Fruit fly (Drosophila melanogaster) whole organism, prepupa: ENCODE measurements around the gene haf.

ENCODE experiments used
- Blimp-1 ChIP-seq: fragments of 200-800 bp; sonication (Bioruptor generic); optimal IDR thresholded peaks from 3 replicates; lab custom pipeline; 2017; ENCODE audit warnings: missing biosample characterization, missing genetic modification characterization, mild to moderate bottlenecking, moderate library complexity, missing genetic modification reagents
- CG1621 ChIP-seq: fragments of 200-800 bp; sonication (Bioruptor generic); optimal IDR thresholded peaks from 3 replicates; lab custom pipeline; 2018; ENCODE audit warnings: missing biosample characterization, mild to moderate bottlenecking, missing genetic modification characterization
- CG32006 ChIP-seq: fragments of 200-800 bp; sonication (Bioruptor generic); optimal IDR thresholded peaks from 3 replicates; lab custom pipeline; 2017; ENCODE audit warnings: missing biosample characterization, mild to moderate bottlenecking, missing genetic modification characterization
- CG6854 ChIP-seq: fragments of 200-800 bp; sonication (Bioruptor generic); optimal IDR thresholded peaks from 2 replicates; lab custom pipeline; 2017; ENCODE audit warnings: missing biosample characterization, mild to moderate bottlenecking, missing genetic modification characterization
- Hr38 ChIP-seq: sonication (Bioruptor generic); optimal IDR thresholded peaks from 2 replicates; lab custom pipeline; 2016; ENCODE audit warnings: missing biosample characterization, missing genetic modification characterization
- Lpt ChIP-seq: fragments of 200-800 bp; sonication (Bioruptor generic); optimal IDR thresholded peaks from 3 replicates; lab custom pipeline; 2016; ENCODE audit warnings: missing biosample characterization, missing genetic modification characterization
- OdsH ChIP-seq: fragments of 200-800 bp; sonication (Bioruptor generic); optimal IDR thresholded peaks from 3 replicates; lab custom pipeline; 2016; ENCODE audit warnings: missing biosample characterization, missing genetic modification characterization
- achi ChIP-seq: fragments of 200-800 bp; sonication (Bioruptor generic); optimal IDR thresholded peaks from 3 replicates; lab custom pipeline; 2016; ENCODE audit warnings: missing biosample characterization, missing genetic modification characterization
- acj6 ChIP-seq: fragments of 200-800 bp; sonication (Bioruptor generic); optimal IDR thresholded peaks from 3 replicates; lab custom pipeline; 2016; ENCODE audit warnings: missing biosample characterization, missing genetic modification characterization
- fd85E ChIP-seq: fragments of 200-800 bp; sonication (Bioruptor generic); optimal IDR thresholded peaks from 3 replicates; lab custom pipeline; 2016; ENCODE audit warnings: missing biosample characterization, missing genetic modification characterization
- lz ChIP-seq: fragments of 200-800 bp; sonication (Bioruptor generic); optimal IDR thresholded peaks from 3 replicates; lab custom pipeline; 2016; ENCODE audit warnings: missing biosample characterization, missing genetic modification characterization
- net ChIP-seq: fragments of 200-800 bp; sonication (Bioruptor generic); optimal IDR thresholded peaks from 3 replicates; lab custom pipeline; 2016; ENCODE audit warnings: missing biosample characterization, missing genetic modification characterization
- pdm3 ChIP-seq: fragments of 200-800 bp; sonication (Bioruptor generic); optimal IDR thresholded peaks from 3 replicates; lab custom pipeline; 2016; ENCODE audit warnings: missing biosample characterization, missing genetic modification characterization
- vri ChIP-seq: fragments of 200-800 bp; sonication (Bioruptor generic); optimal IDR thresholded peaks from 3 replicates; lab custom pipeline; 2016; ENCODE audit warnings: missing biosample characterization, mild to moderate bottlenecking, missing genetic modification characterization

- TF ChIP-seq achi (GFP tag; lab: Kevin White, UChicago): peak; percentile 80
- TF ChIP-seq CG1621 (tag; lab: Kevin White, UChicago): peak; percentile 5
- peak; percentile 73 for TF ChIP-seq net
- peak; percentile 70 for TF ChIP-seq acj6 (GFP tag; lab: Kevin White, UChicago)
- peak; percentile 81 for TF ChIP-seq pdm3 (GFP tag; lab: Kevin White, UChicago)
- peak; percentile 92 for TF ChIP-seq CG32006
- TF ChIP-seq CG6854 (GFP tag; lab: Kevin White, UChicago): no peak
- no peak for TF ChIP-seq Blimp-1 (GFP tag; lab: Kevin White, UChicago)
- no peak for TF ChIP-seq vri
- TF ChIP-seq Hr38 (GFP tag; lab: Kevin White, UChicago): peak; percentile 26
- peak; percentile 75 for TF ChIP-seq OdsH (GFP tag; lab: Kevin White, UChicago)
- no peak for TF ChIP-seq fd85E (GFP tag; lab: Kevin White, UChicago)
- TF ChIP-seq lz: peak; percentile 60
- TF ChIP-seq Lpt (GFP tag; lab: Kevin White, UChicago): peak; percentile 83
Observed at dm6 chr2L:1590167-1590566, 35.2 kb downstream of the haf start.
